Worm (Caenorhabditis elegans) whole organism, L4 larva: Measurements from ENCODE around the gene F08D12.12.

Experiments used
- D1046.2 ChIP-seq: fragments of 200-800 bp; sonication (Bioruptor generic); IDR thresholded peaks from 2 replicates; pipeline ENCODE4 v1.3.6; 2022; ENCODE audit warnings: missing genetic modification characterization, missing compliant biosample characterization
- F26F4.8 ChIP-seq: fragments of 200-800 bp; sonication (Bioruptor generic); conservative IDR thresholded peaks from 2 replicates; pipeline ENCODE4 v1.3.6; 2022; ENCODE audit warnings: missing genetic modification characterization, missing compliant biosample characterization
- F37D6.2 ChIP-seq: sonication (generic microtip); optimal IDR thresholded peaks from 2 replicates; lab custom pipeline; 2016; ENCODE audit warnings: mild to moderate bottlenecking, missing genetic modification characterization, missing compliant biosample characterization
- F49E8.2 ChIP-seq: sonication (generic microtip); optimal IDR thresholded peaks from 2 replicates; lab custom pipeline; 2016; ENCODE audit warnings: missing compliant biosample characterization, mild to moderate bottlenecking, missing genetic modification characterization, borderline replicate concordance
- T20F7.1 ChIP-seq: fragments of 200-800 bp; sonication (Bioruptor generic); optimal IDR thresholded peaks from 2 replicates; lab custom pipeline; 2018; ENCODE audit warnings: mild to moderate bottlenecking, missing genetic modification characterization, missing compliant biosample characterization
- Y75B8A.6 ChIP-seq: fragments of 200-800 bp; sonication (Bioruptor generic); IDR thresholded peaks from 2 replicates; pipeline ENCODE4 v1.3.6; 2022; ENCODE audit warnings: missing genetic modification reagents, missing genetic modification characterization, missing compliant biosample characterization
- ZK337.2 ChIP-seq: fragments of 200-800 bp; sonication (Bioruptor generic); IDR thresholded peaks from 2 replicates; pipeline ENCODE4 v1.3.6; 2022; ENCODE audit warnings: missing genetic modification reagents, missing genetic modification characterization, missing compliant biosample characterization
- aha-1 ChIP-seq: fragments of 150-350 bp; peaks from one replicate; lab custom pipeline; 2014; ENCODE audit warnings: missing biosample characterization, missing genetic modification characterization
- aly-2 ChIP-seq: sonication (generic microtip); optimal IDR thresholded peaks from 2 replicates; lab custom pipeline; 2018; ENCODE audit warnings: missing biosample characterization, missing genetic modification characterization
- attf-4 ChIP-seq: sonication (generic microtip); optimal IDR thresholded peaks from 3 replicates; lab custom pipeline; 2017; ENCODE audit warnings: missing biosample characterization, missing genetic modification characterization
- ceh-32 ChIP-seq: sonication (generic microtip); optimal IDR thresholded peaks from 2 replicates; lab custom pipeline; 2016; ENCODE audit warnings: mild to moderate bottlenecking, missing genetic modification characterization, missing compliant biosample characterization; ENCODE audit not compliant: poor library complexity
- ceh-62 ChIP-seq: sonication (generic microtip); optimal IDR thresholded peaks from 2 replicates; lab custom pipeline; 2017; ENCODE audit warnings: missing biosample characterization, missing genetic modification characterization
- daf-12 ChIP-seq: fragments of 150-350 bp; optimal IDR thresholded peaks from 2 replicates; lab custom pipeline; 2014; ENCODE audit warnings: missing biosample characterization, missing genetic modification reagents, missing genetic modification characterization
- daf-19 ChIP-seq: fragments of 200-800 bp; sonication (Bioruptor generic); conservative IDR thresholded peaks from 2 replicates; pipeline ENCODE4 v1.3.6; 2022; ENCODE audit warnings: missing genetic modification characterization, missing compliant biosample characterization
- daf-8 ChIP-seq: fragments of 200-800 bp; sonication (Bioruptor generic); IDR thresholded peaks from 2 replicates; pipeline ENCODE4 v1.3.6; 2022; ENCODE audit warnings: missing genetic modification characterization, missing compliant biosample characterization
- dmd-6 ChIP-seq: fragments of 200-800 bp; sonication (Bioruptor generic); IDR thresholded peaks from 2 replicates; pipeline ENCODE4 v1.3.6; 2022; ENCODE audit warnings: missing genetic modification reagents, missing genetic modification characterization, missing compliant biosample characterization
- dmd-9 ChIP-seq: fragments of 200-800 bp; sonication (Bioruptor generic); IDR thresholded peaks from 2 replicates; pipeline ENCODE4 v1.3.6; 2022; ENCODE audit warnings: missing genetic modification reagents, missing genetic modification characterization, missing compliant biosample characterization
- duxl-1 ChIP-seq: sonication (generic microtip); optimal IDR thresholded peaks from 2 replicates; lab custom pipeline; 2016; ENCODE audit warnings: mild to moderate bottlenecking, missing genetic modification characterization, moderate library complexity, missing compliant biosample characterization; ENCODE audit not compliant: poor library complexity
- egl-43 ChIP-seq: fragments of 200-800 bp; sonication (Bioruptor generic); IDR thresholded peaks from 2 replicates; pipeline ENCODE4 v1.3.6; 2022; ENCODE audit warnings: missing genetic modification reagents, missing genetic modification characterization, missing compliant biosample characterization
- gei-8 ChIP-seq: fragments of 200-800 bp; sonication (Bioruptor generic); optimal IDR thresholded peaks from 2 replicates; lab custom pipeline; 2018; ENCODE audit warnings: mild to moderate bottlenecking, missing genetic modification characterization, missing compliant biosample characterization
- hif-1 ChIP-seq, 2 experiments: sonication (generic microtip); optimal IDR thresholded peaks; 2 replicates each; lab custom pipeline; 2016 to 2017; ENCODE audit warnings: missing compliant biosample characterization in 2 of 2, missing genetic modification characterization in 2 of 2, missing genetic modification reagents in 2 of 2, missing genotype in 2 of 2, mild to moderate bottlenecking in 1 of 2
- hlh-11 ChIP-seq: fragments of 200-800 bp; sonication (Bioruptor generic); optimal IDR thresholded peaks from 2 replicates; lab custom pipeline; 2018; ENCODE audit warnings: mild to moderate bottlenecking, missing genetic modification characterization, missing compliant biosample characterization
- hlh-30 ChIP-seq: sonication (generic microtip); optimal IDR thresholded peaks from 2 replicates; lab custom pipeline; 2017; ENCODE audit warnings: antibody characterized with exemption, mild to moderate bottlenecking, missing genetic modification characterization, missing compliant biosample characterization; ENCODE audit not compliant: insufficient read depth
- hmg-1.1 ChIP-seq: fragments of 200-800 bp; sonication (Bioruptor generic); IDR thresholded peaks from 2 replicates; pipeline ENCODE4 v1.3.6; 2022; ENCODE audit warnings: missing genetic modification reagents, missing genetic modification characterization, missing compliant biosample characterization
- jun-1 ChIP-seq: fragments of 150-350 bp; optimal IDR thresholded peaks from 2 replicates; lab custom pipeline; 2014; ENCODE audit warnings: missing biosample characterization, missing genetic modification reagents, missing genetic modification characterization
- lin-38 ChIP-seq: fragments of 200-800 bp; sonication (Bioruptor generic); IDR thresholded peaks from 2 replicates; pipeline ENCODE4 v1.3.6; 2022; ENCODE audit warnings: missing genetic modification reagents, missing genetic modification characterization, missing compliant biosample characterization
- lsy-2 ChIP-seq, 2 experiments: fragments of 150-350 bp in 1 of 2; sonication (generic microtip) in 1 of 2; optimal IDR thresholded peaks; 2 replicates each; lab custom pipeline; 2014 to 2017; ENCODE audit warnings: missing biosample characterization in 2 of 2, missing genetic modification characterization in 2 of 2
- madf-5 ChIP-seq, 2 experiments: fragments of 200-800 bp; sonication (Bioruptor generic); IDR thresholded peaks; 2 replicates each; pipeline ENCODE4 v1.3.6; 2022; ENCODE audit warnings: missing compliant biosample characterization in 2 of 2, missing genetic modification characterization in 2 of 2
- madf-9 ChIP-seq: fragments of 200-800 bp; sonication (Bioruptor generic); conservative IDR thresholded peaks from 2 replicates; pipeline ENCODE4 v1.3.6; 2022; ENCODE audit warnings: missing genetic modification reagents, missing genetic modification characterization, missing compliant biosample characterization
- mdl-1 ChIP-seq, 2 experiments: fragments of 150-350 bp in 1 of 2; sonication (generic microtip) in 1 of 2; optimal IDR thresholded peaks; 2 replicates each; lab custom pipeline; 2014 to 2017; ENCODE audit warnings: missing biosample characterization in 2 of 2, missing genetic modification characterization in 2 of 2
- mep-1 ChIP-seq: fragments of 150-350 bp; sonication (generic microtip); optimal IDR thresholded peaks from 3 replicates; lab custom pipeline; 2014; ENCODE audit warnings: missing biosample characterization, missing genetic modification characterization
- mes-2 ChIP-seq: sonication (generic microtip); optimal IDR thresholded peaks from 2 replicates; lab custom pipeline; 2016; ENCODE audit warnings: missing genotype, mild to moderate bottlenecking, missing genetic modification characterization, missing compliant biosample characterization; ENCODE audit not compliant: poor library complexity, severe bottlenecking
- nhr-10 ChIP-seq: fragments of 150-350 bp; optimal IDR thresholded peaks from 2 replicates; lab custom pipeline; 2014; ENCODE audit warnings: missing biosample characterization, missing genetic modification characterization
- nhr-237 ChIP-seq: sonication (generic microtip); optimal IDR thresholded peaks from 2 replicates; lab custom pipeline; 2017; ENCODE audit warnings: missing biosample characterization, missing genetic modification characterization
- nhr-25 ChIP-seq: sonication (generic microtip); optimal IDR thresholded peaks from 2 replicates; lab custom pipeline; 2017; ENCODE audit warnings: missing genetic modification characterization, mild to moderate bottlenecking, missing compliant biosample characterization, antibody characterized with exemption, moderate library complexity, borderline replicate concordance; ENCODE audit not compliant: insufficient read depth
- nhr-28 ChIP-seq: fragments of 150-350 bp; optimal IDR thresholded peaks from 2 replicates; lab custom pipeline; 2014; ENCODE audit warnings: missing biosample characterization, missing genetic modification characterization
- nhr-6 ChIP-seq: fragments of 150-350 bp; optimal IDR thresholded peaks from 2 replicates; lab custom pipeline; 2014; ENCODE audit warnings: missing biosample characterization, missing genetic modification characterization
- nhr-76 ChIP-seq: fragments of 150-350 bp; optimal IDR thresholded peaks from 2 replicates; lab custom pipeline; 2014; ENCODE audit warnings: missing biosample characterization, missing genetic modification characterization
- nhr-77 ChIP-seq: fragments of 150-350 bp; optimal IDR thresholded peaks from 2 replicates; lab custom pipeline; 2014; ENCODE audit warnings: missing biosample characterization, missing genetic modification characterization
- pha-4 ChIP-seq, 2 experiments: fragments of 150-350 bp in 1 of 2; fragments of 200-800 bp in 1 of 2; sonication (Bioruptor generic) in 1 of 2; IDR thresholded peaks in 1 of 2; optimal IDR thresholded peaks in 1 of 2; 2 replicates each; pipeline versions ENCODE4 v1.3.6 to Lab custom; 2014 to 2022; ENCODE audit warnings: missing genetic modification characterization in 2 of 2, missing genetic modification reagents in 2 of 2, missing biosample characterization in 1 of 2, missing compliant biosample characterization in 1 of 2
- saeg-2 ChIP-seq: fragments of 200-800 bp; sonication (Bioruptor generic); IDR thresholded peaks from 2 replicates; pipeline ENCODE4 v1.3.6; 2022; ENCODE audit warnings: missing genetic modification reagents, missing genetic modification characterization, missing compliant biosample characterization
- set-16 ChIP-seq: fragments of 200-800 bp; sonication (Bioruptor generic); IDR thresholded peaks from 2 replicates; pipeline ENCODE4 v1.3.6; 2022; ENCODE audit warnings: missing genetic modification reagents, missing genetic modification characterization, missing compliant biosample characterization
- tag-97 ChIP-seq: fragments of 200-800 bp; sonication (Bioruptor generic); IDR thresholded peaks from 2 replicates; pipeline ENCODE4 v1.3.6; 2022; ENCODE audit warnings: missing genetic modification characterization, missing compliant biosample characterization
- tra-1 ChIP-seq: fragments of 200-800 bp; sonication (Bioruptor generic); IDR thresholded peaks from 2 replicates; pipeline ENCODE4 v1.3.6; 2022; ENCODE audit warnings: missing genetic modification reagents, missing genetic modification characterization, missing compliant biosample characterization
- unc-62 ChIP-seq, 3 experiments: fragments of 150-350 bp in 1 of 3; sonication (generic microtip); optimal IDR thresholded peaks in 2 of 3; peaks in 1 of 3; 1 replicate in 1 of 3; 2 replicates in 2 of 3; lab custom pipeline; 2014 to 2017; ENCODE audit warnings: missing biosample characterization in 3 of 3, missing genetic modification characterization in 3 of 3, missing genetic modification reagents in 3 of 3, missing genotype in 1 of 3
- vab-7 ChIP-seq: fragments of 200-800 bp; sonication (Bioruptor generic); IDR thresholded peaks from 2 replicates; pipeline ENCODE4 v1.3.6; 2022; ENCODE audit warnings: missing genetic modification reagents, missing genetic modification characterization, missing compliant biosample characterization
- zfp-2 ChIP-seq: sonication (generic microtip); optimal IDR thresholded peaks from 2 replicates; lab custom pipeline; 2016; ENCODE audit warnings: mild to moderate bottlenecking, missing genetic modification characterization, missing compliant biosample characterization
- zip-11 ChIP-seq: fragments of 200-800 bp; sonication (Bioruptor generic); IDR thresholded peaks from 2 replicates; pipeline ENCODE4 v1.3.6; 2022; ENCODE audit warnings: missing genetic modification characterization, missing compliant biosample characterization
- zip-2 ChIP-seq: fragments of 150-350 bp; optimal IDR thresholded peaks from 2 replicates; lab custom pipeline; 2014; ENCODE audit warnings: missing biosample characterization, missing genetic modification characterization
- ztf-7 ChIP-seq: fragments of 150-350 bp; optimal IDR thresholded peaks from 2 replicates; lab custom pipeline; 2014; ENCODE audit warnings: missing biosample characterization, missing genetic modification characterization

F08D12.12 gene

DNA sequence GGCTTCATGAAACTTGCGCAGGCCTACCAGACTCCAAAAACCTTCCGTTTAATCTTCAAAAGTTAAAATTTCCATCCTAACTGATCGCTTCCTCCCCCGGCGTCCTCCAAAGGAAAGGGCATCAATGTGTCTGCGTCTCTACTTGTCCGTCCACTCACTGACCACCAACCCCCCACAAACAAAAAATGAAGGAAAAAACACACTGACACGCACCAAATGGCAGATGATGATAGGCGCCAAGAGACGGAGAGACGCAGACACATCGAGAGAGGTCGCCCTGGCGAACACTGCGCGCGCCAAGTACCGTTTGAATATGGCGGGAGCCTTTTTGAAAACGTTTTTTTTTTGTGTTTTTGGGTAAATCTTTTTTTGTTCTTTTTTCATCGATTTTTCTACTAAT, 52.1 kb downstream of the F08D12.12 start:
- no peak for TF ChIP-seq nhr-76
- peak; percentile 64 for TF ChIP-seq mep-1 (tag; lab: Kevin White, UChicago)
- peak; percentile 28 to 37 for TF ChIP-seq mdl-1 (tag; optimal IDR thresholded peaks at IDR 0.05; lab: Kevin White, UChicago)
- no peak for TF ChIP-seq daf-19
- TF ChIP-seq attf-4 = no peak
- peak; percentile 21 for TF ChIP-seq hlh-11 (tag; lab: Kevin White, UChicago)
- TF ChIP-seq madf-5 (GFP tag; IDR thresholded peaks at IDR 0.05; lab: Robert Waterston, UW) = no peak
- TF ChIP-seq nhr-25 (tag; lab: Kevin White, UChicago) = peak; percentile 15
- no peak for TF ChIP-seq F37D6.2 (tag; lab: Kevin White, UChicago)
- TF ChIP-seq hif-1 (tag; optimal IDR thresholded peaks at IDR 0.05; lab: Kevin White, UChicago) = no peak
- TF ChIP-seq ceh-32 (tag; lab: Kevin White, UChicago) = no peak
- TF ChIP-seq aly-2 (tag; lab: Kevin White, UChicago) = no peak
- TF ChIP-seq madf-9 (GFP tag; lab: Robert Waterston, UW) = no peak
- TF ChIP-seq F26F4.8 (GFP tag; lab: Robert Waterston, UW) = no peak
- peak; percentile 72 for TF ChIP-seq hmg-1.1 (GFP tag; lab: Robert Waterston, UW)
- TF ChIP-seq nhr-10 (tag; lab: Kevin White, UChicago) = no peak
- TF ChIP-seq egl-43 (GFP tag; lab: Robert Waterston, UW) = 0 out of 2 replicates have a peak, but pooled peaks have one; percentile 7
- no peak for TF ChIP-seq set-16 (GFP tag; lab: Robert Waterston, UW)
- TF ChIP-seq aha-1 (tag; lab: Kevin White, UChicago) = peak; percentile 70
- TF ChIP-seq D1046.2 = no peak
- peak in 1 of 2 experiments; percentile 30 for TF ChIP-seq lsy-2 (tag; optimal IDR thresholded peaks at IDR 0.05; lab: Kevin White, UChicago)
- TF ChIP-seq T20F7.1 (GFP tag; lab: Kevin White, UChicago) = no peak
- TF ChIP-seq tra-1 (GFP tag; lab: Robert Waterston, UW) = no peak
- peak; percentile 84 for TF ChIP-seq duxl-1
- TF ChIP-seq daf-12 (tag; lab: Kevin White, UChicago) = no peak
- no peak for TF ChIP-seq nhr-77 (tag; lab: Kevin White, UChicago)
- TF ChIP-seq ZK337.2 (GFP tag; lab: Robert Waterston, UW) = no peak
- no peak for TF ChIP-seq ceh-62 (tag; lab: Kevin White, UChicago)
- no peak for TF ChIP-seq F49E8.2 (tag; lab: Kevin White, UChicago)
- TF ChIP-seq hlh-30 (tag; lab: Kevin White, UChicago) = peak; percentile 46
- peak in 1 of 2 experiments; percentile 47 for TF ChIP-seq unc-62 (GFP tag; optimal IDR thresholded peaks at IDR 0.05 in 1 of 2; lab: Kevin White, UChicago)
- no peak for TF ChIP-seq unc-62 (tag; optimal IDR thresholded peaks at IDR 0.05; lab: Kevin White, UChicago)
- no peak for TF ChIP-seq saeg-2
- TF ChIP-seq nhr-6 (tag; lab: Kevin White, UChicago) = peak; percentile 26
- TF ChIP-seq dmd-6 (GFP tag; lab: Robert Waterston, UW) = 0 out of 2 replicates have a peak, but pooled peaks have one; percentile 8
- no peak for TF ChIP-seq jun-1 (tag; lab: Kevin White, UChicago)
- TF ChIP-seq ztf-7 = no peak
- TF ChIP-seq daf-8 (GFP tag; lab: Robert Waterston, UW) = no peak
- TF ChIP-seq mes-2 = peak; percentile 59
- no peak for TF ChIP-seq zip-2
- TF ChIP-seq dmd-9 (GFP tag; lab: Robert Waterston, UW) = 0 out of 2 replicates have a peak, but pooled peaks have one; percentile 44

DNA sequence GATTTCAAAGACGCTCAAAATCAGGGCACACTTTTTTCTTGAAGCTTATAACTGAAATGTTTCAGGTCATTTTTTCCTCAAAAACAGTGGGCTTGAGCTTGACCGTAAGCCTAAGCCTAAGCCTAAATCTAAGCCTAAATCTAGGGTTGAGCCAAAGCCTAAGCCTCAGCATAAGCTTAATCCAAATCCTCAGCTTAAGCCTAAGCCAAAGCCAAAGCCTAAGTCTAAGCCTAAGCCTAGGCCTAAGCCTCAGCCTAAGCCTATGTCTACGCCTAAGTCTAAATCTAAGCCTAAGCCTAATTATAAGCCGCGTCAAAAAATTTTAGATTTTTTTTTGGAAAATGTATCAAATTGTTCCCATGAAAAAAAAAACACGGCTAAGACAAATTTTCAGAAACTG, 52.6 kb downstream of the F08D12.12 start:
- no peak for TF ChIP-seq pha-4 (GFP tag; IDR thresholded peaks at IDR 0.05; lab: Robert Waterston, UW)
- no peak for TF ChIP-seq pha-4 (tag; optimal IDR thresholded peaks at IDR 0.05; lab: Kevin White, UChicago)
- TF ChIP-seq zip-11 (GFP tag; lab: Robert Waterston, UW) = no peak
- no peak for TF ChIP-seq aly-2 (tag; lab: Kevin White, UChicago)
- TF ChIP-seq gei-8 (GFP tag; lab: Kevin White, UChicago) = no peak
- no peak for TF ChIP-seq vab-7 (GFP tag; lab: Robert Waterston, UW)
- TF ChIP-seq zfp-2 = no peak
- no peak for TF ChIP-seq nhr-25 (tag; lab: Kevin White, UChicago)
- no peak for TF ChIP-seq T20F7.1 (GFP tag; lab: Kevin White, UChicago)
- TF ChIP-seq tag-97 (GFP tag; lab: Robert Waterston, UW) = no peak
- no peak for TF ChIP-seq lin-38 (GFP tag; lab: Robert Waterston, UW)
- no peak for TF ChIP-seq nhr-237 (tag; lab: Kevin White, UChicago)
- TF ChIP-seq nhr-28 (tag; lab: Kevin White, UChicago) = no peak
- TF ChIP-seq jun-1 (tag; lab: Kevin White, UChicago) = no peak
- TF ChIP-seq Y75B8A.6 = no peak
